Worm (Caenorhabditis elegans): Measurements from ENCODE around the gene Y48G9A.6.

The Y48G9A.6 gene

ce11 chrIII:2091367-2091766 is 26.3 kb upstream of the Y48G9A.6 start:
- no peak for TF ChIP-seq fkh-10 (GFP tag; optimal IDR thresholded peaks at IDR 0.05)
- no peak for TF ChIP-seq hlh-6 (tag; optimal IDR thresholded peaks at IDR 0.05)
- TF ChIP-seq npax-4 (tag; optimal IDR thresholded peaks at IDR 0.05): no peak
- no peak for TF ChIP-seq pat-9 (tag; optimal IDR thresholded peaks at IDR 0.05)
- TF ChIP-seq elt-2 (tag; optimal IDR thresholded peaks at IDR 0.05): peak; percentile 40
- TF ChIP-seq pha-4 (tag; optimal IDR thresholded peaks at IDR 0.05): no peak
- TF ChIP-seq ttx-3 (tag; optimal IDR thresholded peaks at IDR 0.05): no peak

DNA sequence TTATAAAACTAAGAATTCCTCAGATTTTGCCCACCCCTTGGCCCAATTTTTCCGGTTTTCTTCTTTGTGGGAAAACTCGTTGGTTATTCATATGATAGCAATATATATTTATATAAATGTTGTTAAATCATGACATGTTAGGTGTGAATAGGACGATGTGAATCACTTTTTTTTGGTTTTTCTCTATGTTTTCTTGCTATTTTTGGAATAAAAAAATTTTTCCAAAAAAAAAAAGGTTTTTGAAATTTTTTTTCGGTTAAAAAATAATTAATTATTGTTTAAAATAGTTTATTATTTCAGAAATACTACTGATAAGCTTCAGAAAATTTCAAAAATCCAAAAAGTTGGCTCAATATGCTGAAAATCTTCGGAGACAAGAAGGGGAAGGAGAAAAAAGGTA is 25.2 kb upstream of the Y48G9A.6 start, which contains the start of gene Y48G9A.9:
Gene Y48G9A.9 (plus strand): TSS at position 301 of the 400 bp plus-strand sequence.
- TF ChIP-seq T23F11.4 (GFP tag; optimal IDR thresholded peaks at IDR 0.05) (no peak), dmd-4 (tag; optimal IDR thresholded peaks at IDR 0.05; ENCODE audit: borderline replicate concordance) (no peak), npax-4 (tag; optimal IDR thresholded peaks at IDR 0.05) (no peak), eyg-1 (tag; optimal IDR thresholded peaks at IDR 0.05) (no peak)

- TF ChIP-seq nfya-1 (tag; optimal IDR thresholded peaks at IDR 0.05): no peak
- TF ChIP-seq ceh-34 (tag; optimal IDR thresholded peaks at IDR 0.05): no peak
- no peak for TF ChIP-seq gmeb-2 (tag; optimal IDR thresholded peaks at IDR 0.05)
- TF ChIP-seq ceh-48 (tag; optimal IDR thresholded peaks at IDR 0.05): peak; percentile 59
- no peak for TF ChIP-seq T23F11.4 (GFP tag; optimal IDR thresholded peaks at IDR 0.05)
Observed at ce11 chrIII:2098185-2098584, 19.5 kb upstream of the Y48G9A.6 start.

- TF ChIP-seq zip-5 (tag; optimal IDR thresholded peaks at IDR 0.05) (no peak), dve-1 (tag; optimal IDR thresholded peaks at IDR 0.05) (no peak), ceh-30 (tag; optimal IDR thresholded peaks at IDR 0.05) (no peak), pqm-1 (tag; optimal IDR thresholded peaks at IDR 0.05) (no peak), nhr-232 (tag; optimal IDR thresholded peaks at IDR 0.05) (no peak), ceh-45 (GFP tag; IDR thresholded peaks at IDR 0.05) (no peak), Y22D7AL.16 (tag; optimal IDR thresholded peaks at IDR 0.05) (no peak), hlh-15 (tag; optimal IDR thresholded peaks at IDR 0.05) (no peak), ceh-2 (tag; optimal IDR thresholded peaks at IDR 0.05) (no peak), lin-11 (tag; optimal IDR thresholded peaks at IDR 0.05) (no peak)
Observed at ce11 chrIII:2099808-2100366, 17.8 kb upstream of the Y48G9A.6 start.

- TF ChIP-seq ceh-22 (tag; optimal IDR thresholded peaks at IDR 0.05) (no peak), hlh-6 (tag; optimal IDR thresholded peaks at IDR 0.05) (no peak), unc-42 (tag; optimal IDR thresholded peaks at IDR 0.05) (peak; percentile 97), che-1 (tag; optimal IDR thresholded peaks at IDR 0.05) (no peak), ceh-30 (tag; optimal IDR thresholded peaks at IDR 0.05) (no peak), ceh-48 (tag; optimal IDR thresholded peaks at IDR 0.05) (peak; percentile 95), unc-55 (GFP tag; optimal IDR thresholded peaks at IDR 0.05) (peak; percentile 43), ceh-19 (GFP tag; optimal IDR thresholded peaks at IDR 0.05) (peak; percentile 50), F13H6.1 (tag; optimal IDR thresholded peaks at IDR 0.05) (no peak), pat-9 (tag; optimal IDR thresholded peaks at IDR 0.05) (no peak), ceh-2 (tag; optimal IDR thresholded peaks at IDR 0.05) (no peak), ceh-31 (tag; optimal IDR thresholded peaks at IDR 0.05) (peak; percentile 69), unc-86 (tag; optimal IDR thresholded peaks at IDR 0.05) (peak; percentile 35), elt-2 (tag; optimal IDR thresholded peaks at IDR 0.05) (peak; percentile 19), fkh-6 (tag; optimal IDR thresholded peaks at IDR 0.05) (peak; percentile 23), pha-2 (tag; optimal IDR thresholded peaks at IDR 0.05) (no peak), nfya-1 (tag; optimal IDR thresholded peaks at IDR 0.05) (peak; percentile 97), rnt-1 (tag; optimal IDR thresholded peaks at IDR 0.05) (peak; percentile 15), ttx-3 (tag; optimal IDR thresholded peaks at IDR 0.05) (no peak), K02D7.2 (tag; optimal IDR thresholded peaks at IDR 0.05) (no peak), unc-3 (GFP tag; conservative IDR thresholded peaks at IDR 0.05) (no peak), unc-3 (tag; optimal IDR thresholded peaks at IDR 0.05) (no peak), hlh-30 (tag; optimal IDR thresholded peaks at IDR 0.05; ENCODE audit: insufficient read depth) (peak; percentile 41), pha-4 (tag; optimal IDR thresholded peaks at IDR 0.05) (no peak), ceh-14 (tag; optimal IDR thresholded peaks at IDR 0.05) (peak; percentile 57), ceh-24 (tag; optimal IDR thresholded peaks at IDR 0.05) (no peak), fkh-10 (GFP tag; optimal IDR thresholded peaks at IDR 0.05) (no peak), tbx-2 (tag; optimal IDR thresholded peaks at IDR 0.05) (peak; percentile 62), ceh-18 (tag; optimal IDR thresholded peaks at IDR 0.05) (peak; percentile 76), ceh-34 (tag; optimal IDR thresholded peaks at IDR 0.05) (peak; percentile 71), ref-2 (tag; optimal IDR thresholded peaks at IDR 0.05) (peak; percentile 92)
Observed at ce11 chrIII:2100842-2101241, 16.8 kb upstream of the Y48G9A.6 start.

All from whole organism, late embryonic.